Worm (Caenorhabditis elegans) whole organism, L1 larva: Measurements from ENCODE around the gene Y62E10A.20.

Source experiments
- lin-39 ChIP-seq: fragments of 150-350 bp; optimal IDR thresholded peaks from 2 replicates; lab custom pipeline; 2014; ENCODE audit warnings: missing biosample characterization, missing genetic modification reagents, missing genetic modification characterization
- unc-62 ChIP-seq: fragments of 150-350 bp; optimal IDR thresholded peaks from 2 replicates; lab custom pipeline; 2014; ENCODE audit warnings: missing biosample characterization, missing genetic modification reagents, missing genetic modification characterization
- zip-4 ChIP-seq: fragments of 200-800 bp; sonication (Bioruptor generic); optimal IDR thresholded peaks from 2 replicates; lab custom pipeline; 2018; ENCODE audit warnings: mild to moderate bottlenecking, missing genetic modification characterization, moderate library complexity, missing compliant biosample characterization

- no peak for TF ChIP-seq zip-4 (GFP tag; lab: Kevin White, UChicago)
- TF ChIP-seq unc-62, result no peak
- no peak for TF ChIP-seq lin-39 (tag; lab: Kevin White, UChicago)
Measured at ce11 chrIV:13383763-13384436, 2.0 kb downstream of the Y62E10A.20 start, which contains the start of gene rab-19.
